Worm (Caenorhabditis elegans): Measurements from ENCODE around the gene fbxa-218.

ce11 chrIII:12436215-12436614, at the start of gene fbxa-218:
- TF ChIP-seq him-1 (tag; optimal IDR thresholded peaks at IDR 0.05): no peak
- no peak for TF ChIP-seq W03F9.2 (tag; optimal IDR thresholded peaks at IDR 0.05)
